Worm (Caenorhabditis elegans): ENCODE measurements around the gene F02C9.2.
A peak's percentile ranks its signal among the peaks of the same experiment; 100 is the strongest.
"Not testable (repeated sequence)": the region's sequence is repeated elsewhere in the genome, so short reads cannot be mapped to it uniquely, and the experiment has no call there.

The F02C9.2 gene

DNA sequence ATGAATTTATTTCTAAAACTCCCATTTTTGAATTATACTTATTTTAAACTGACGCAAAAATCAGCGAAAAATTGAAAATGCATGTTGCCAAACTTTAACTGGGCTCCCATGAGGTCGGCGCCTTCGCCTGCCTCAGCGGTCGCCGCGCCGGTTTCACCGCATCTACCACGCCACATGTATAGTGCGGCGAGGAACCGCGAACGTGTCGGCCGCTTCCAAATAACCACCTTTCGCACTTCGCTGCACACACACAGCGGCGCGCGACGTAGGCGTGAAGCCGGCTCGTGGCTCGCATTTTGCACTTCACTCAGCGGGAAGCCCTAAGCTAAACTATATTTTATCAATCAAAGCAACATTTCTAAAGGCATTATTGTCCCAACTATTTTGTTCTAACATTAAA lies 33.0 kb upstream of the F02C9.2 start:
- TF ChIP-seq Y53F4B.3 (GFP tag; IDR thresholded peaks at IDR 0.05): no peak
- TF ChIP-seq snpc-4 (GFP tag; optimal IDR thresholded peaks at IDR 0.05): no peak
- TF ChIP-seq snpc-4 (tag; optimal IDR thresholded peaks at IDR 0.05): peak in 1 of 4 experiments; percentile 53

DNA sequence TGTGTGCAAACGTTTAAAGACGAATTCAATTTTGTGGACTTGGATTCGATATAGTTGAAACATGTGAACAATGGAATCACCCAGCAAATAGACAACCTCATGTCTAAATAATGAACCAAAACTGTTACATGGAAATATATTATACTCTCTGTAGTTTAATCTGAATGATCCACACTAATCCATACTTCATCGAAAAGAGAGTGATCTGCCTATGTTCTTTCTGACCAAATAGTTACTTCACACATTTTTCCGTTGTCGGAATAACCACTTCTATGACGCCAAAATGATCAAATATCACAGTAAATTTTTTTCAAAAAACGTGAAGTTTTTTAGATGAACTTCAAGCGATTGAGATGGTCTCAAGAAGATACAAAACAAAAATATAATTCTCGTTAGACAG lies 31.5 kb upstream of the F02C9.2 start, which contains the start of gene Y73C8C.4:
Gene Y73C8C.4 (minus strand): TSS at position 101 of the 400 bp plus-strand sequence.
- TF ChIP-seq snpc-4 (GFP tag; optimal IDR thresholded peaks at IDR 0.05); snpc-4 (tag; optimal IDR thresholded peaks at IDR 0.05); aptf-2 (GFP tag; conservative IDR thresholded peaks at IDR 0.05); attf-6 (GFP tag; IDR thresholded peaks at IDR 0.05): not testable (repeated sequence)

DNA sequence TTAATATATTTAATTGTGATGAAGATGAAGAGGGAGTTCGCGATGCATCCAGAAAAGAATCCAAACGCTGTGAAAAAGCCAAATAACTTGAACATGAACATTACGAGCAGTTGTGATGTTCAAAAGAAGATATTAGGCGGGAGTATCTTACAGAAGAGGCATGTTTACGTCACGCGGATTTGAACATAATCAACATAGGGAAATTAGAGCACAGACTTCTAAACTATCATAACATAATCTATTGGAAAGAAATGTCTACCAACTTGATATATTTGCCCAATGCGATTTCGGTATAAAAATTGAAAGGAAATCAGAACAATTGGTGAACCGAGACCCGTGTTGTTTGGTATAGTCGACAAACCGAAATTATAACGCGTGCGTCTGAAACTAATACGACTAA lies 29.4 kb upstream of the F02C9.2 start, which contains the start of gene str-66:
Gene str-66 (minus strand): TSS at position 101 of the 400 bp plus-strand sequence.
- TF ChIP-seq hlh-12 (tag; optimal IDR thresholded peaks at IDR 0.05): no peak
- TF ChIP-seq zim-3 (tag; optimal IDR thresholded peaks at IDR 0.05): no peak
- no peak for TF ChIP-seq mxl-1 (tag; optimal IDR thresholded peaks at IDR 0.05)
- TF ChIP-seq nhr-27 (tag; optimal IDR thresholded peaks at IDR 0.05): no peak
- no peak for TF ChIP-seq tlf-1 (GFP tag; optimal IDR thresholded peaks at IDR 0.05)
- no peak for TF ChIP-seq rcor-1 (GFP tag; IDR thresholded peaks at IDR 0.05)
- no peak for TF ChIP-seq let-607 (tag; optimal IDR thresholded peaks at IDR 0.05)
- TF ChIP-seq athp-1 (tag; optimal IDR thresholded peaks at IDR 0.05): no peak
- no peak for TF ChIP-seq F10E7.11 (tag; optimal IDR thresholded peaks at IDR 0.05)
- TF ChIP-seq sdz-38 (tag; optimal IDR thresholded peaks at IDR 0.05): no peak
- no peak for TF ChIP-seq snpc-1.1 (tag; optimal IDR thresholded peaks at IDR 0.05; ENCODE audit: insufficient read depth)
- TF ChIP-seq hlh-26 (GFP tag; conservative IDR thresholded peaks at IDR 0.05): no peak
- no peak for TF ChIP-seq atf-7 (tag; optimal IDR thresholded peaks at IDR 0.05)
- TF ChIP-seq fkh-3 (tag; optimal IDR thresholded peaks at IDR 0.05): no peak
- no peak for TF ChIP-seq Y56A3A.18 (GFP tag; IDR thresholded peaks at IDR 0.05)
- no peak for TF ChIP-seq egl-44 (GFP tag; IDR thresholded peaks at IDR 0.05)
- TF ChIP-seq lsy-27 (tag; optimal IDR thresholded peaks at IDR 0.05; ENCODE audit: borderline replicate concordance, insufficient read depth): no peak
- no peak for TF ChIP-seq K11D2.4 (GFP tag; IDR thresholded peaks at IDR 0.05)

DNA sequence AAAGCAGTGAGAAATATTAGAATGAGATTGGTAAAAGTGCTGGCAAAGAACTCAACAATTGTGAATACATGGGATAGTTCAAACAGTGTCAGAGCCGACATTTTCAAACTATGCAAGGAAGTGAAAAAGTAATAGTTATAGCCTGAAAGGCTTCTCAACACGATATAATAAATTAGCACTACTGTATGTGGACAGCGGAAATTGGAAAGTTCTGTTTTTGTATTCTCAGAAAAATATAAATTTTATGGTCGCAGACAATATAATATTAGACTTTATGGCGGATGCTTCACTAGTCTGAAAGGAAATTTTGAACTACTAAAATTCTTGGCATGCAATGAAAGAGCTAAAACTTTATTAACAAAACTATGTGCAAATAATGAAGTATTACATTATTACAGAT lies 27.7 kb upstream of the F02C9.2 start, which contains the start of gene str-69:
Gene str-69 (minus strand): TSS at position 101 of the 400 bp plus-strand sequence.
- TF ChIP-seq F23B12.7 (tag; optimal IDR thresholded peaks at IDR 0.05; ENCODE audit: insufficient read depth): no peak
- TF ChIP-seq efl-1 (GFP tag; optimal IDR thresholded peaks at IDR 0.05): no peak
- TF ChIP-seq Y53G8AR.9 (GFP tag; conservative IDR thresholded peaks at IDR 0.05): no peak
- no peak for TF ChIP-seq B0336.3 (GFP tag; IDR thresholded peaks at IDR 0.05)
- TF ChIP-seq T26A5.8 (tag; optimal IDR thresholded peaks at IDR 0.05): no peak
- no peak for TF ChIP-seq nfya-2 (GFP tag; IDR thresholded peaks at IDR 0.05)
- no peak for TF ChIP-seq repo-1 (tag; optimal IDR thresholded peaks at IDR 0.05)
- TF ChIP-seq sptf-2 (GFP tag; optimal IDR thresholded peaks at IDR 0.05): no peak
- TF ChIP-seq nfyb-1 (GFP tag; IDR thresholded peaks at IDR 0.05): no peak
- no peak for TF ChIP-seq B0035.1 (tag; optimal IDR thresholded peaks at IDR 0.05)
- no peak for TF ChIP-seq dox-1 (GFP tag; IDR thresholded peaks at IDR 0.05)
- no peak for TF ChIP-seq sdz-38 (tag; optimal IDR thresholded peaks at IDR 0.05)

Data from whole organism, young adult.